Fruit fly (Drosophila melanogaster) whole organism: ENCODE measurements around the gene CG43145.

Experiments
- CG8478 ChIP-seq: fragments of >200 bp; optimal IDR thresholded peaks from 2 replicates; lab custom pipeline; 2018; ENCODE audit warnings: inconsistent platforms
- Dll ChIP-seq: fragments of >200 bp; optimal IDR thresholded peaks from 2 replicates; lab custom pipeline; 2017
- EcR ChIP-seq, 2 experiments: fragments of >200 bp; optimal IDR thresholded peaks; 2 replicates each; lab custom pipeline; 2017; ENCODE audit warnings: missing biosample characterization in 2 of 2, missing genetic modification characterization in 2 of 2, missing genetic modification reagents in 2 of 2
- pan ChIP-seq: fragments of >200 bp; optimal IDR thresholded peaks from 2 replicates; lab custom pipeline; 2017
- psq ChIP-seq: fragments of >200 bp; optimal IDR thresholded peaks from 2 replicates; lab custom pipeline; 2017
- usp ChIP-seq: fragments of >200 bp; optimal IDR thresholded peaks from 2 replicates; lab custom pipeline; 2017; ENCODE audit warnings: missing biosample characterization, missing genetic modification characterization, mixed read lengths

The CG43145 gene

dm6 chr2L:3700374-3700773, 1.3 kb upstream of the CG43145 start, which contains the start of gene Sfp24C1:
Gene Sfp24C1, plus strand, starts transcription at chr2L:3700674.
- TF ChIP-seq CG8478 (lab: Kevin White, UChicago), result no peak
- no peak for TF ChIP-seq psq (lab: Kevin White, UChicago)
- TF ChIP-seq Dll (lab: Kevin White, UChicago), result no peak
- TF ChIP-seq usp (GFP tag; lab: Kevin White, UChicago), result no peak
- TF ChIP-seq EcR (GFP tag; optimal IDR thresholded peaks at IDR 0.05; lab: Kevin White, UChicago), result no peak
- no peak for TF ChIP-seq pan

dm6 chr2L:3700990-3701389, 636 bp upstream of the CG43145 start, which contains the start of gene CG42467:
Gene CG42467, plus strand, starts transcription at chr2L:3701290.
- no peak for TF ChIP-seq pan
- TF ChIP-seq usp (GFP tag; lab: Kevin White, UChicago), result no peak
- no peak for TF ChIP-seq Dll (lab: Kevin White, UChicago)
- no peak for TF ChIP-seq psq (lab: Kevin White, UChicago)
- no peak for TF ChIP-seq CG8478 (lab: Kevin White, UChicago)
- TF ChIP-seq EcR (GFP tag; optimal IDR thresholded peaks at IDR 0.05; lab: Kevin White, UChicago), result no peak

DNA sequence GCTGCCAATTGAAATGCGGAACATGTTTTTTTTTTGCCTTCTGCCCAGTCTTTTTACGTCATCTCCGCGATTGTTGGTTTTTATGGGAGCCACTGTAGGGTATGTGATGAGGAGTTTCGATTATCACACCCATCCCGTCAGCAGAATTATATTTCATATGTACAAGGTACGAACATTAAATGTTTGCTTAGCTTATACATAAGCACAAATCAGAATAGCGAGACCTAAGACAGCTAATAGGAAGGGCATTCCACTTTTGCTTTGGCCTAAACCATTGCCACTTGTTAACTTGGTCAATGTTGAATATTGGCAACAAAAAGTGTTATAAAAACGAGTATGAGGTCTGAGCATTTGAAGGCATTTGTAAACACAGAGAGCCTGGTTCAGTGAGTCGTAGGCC, 1.6 kb downstream of the CG43145 start, which contains the start of gene CG2816:
TSS of gene CG2816 (plus strand) at position 400 of the 400 bp plus-strand sequence.
- TF ChIP-seq pan (no peak), usp (GFP tag; lab: Kevin White, UChicago) (no peak), psq (lab: Kevin White, UChicago) (no peak)

dm6 chr2L:3705438-3705921, 3.9 kb downstream of the CG43145 start, which contains the start of gene CG31778:
Gene CG31778, minus strand, starts transcription at chr2L:3705488.
- no peak for TF ChIP-seq usp (GFP tag; lab: Kevin White, UChicago)
- no peak for TF ChIP-seq Dll (lab: Kevin White, UChicago)
- TF ChIP-seq pan, result no peak
- no peak for TF ChIP-seq CG8478 (lab: Kevin White, UChicago)
- TF ChIP-seq psq (lab: Kevin White, UChicago), result no peak

dm6 chr2L:3706963-3707362, 5.3 kb downstream of the CG43145 start, which contains the start of gene CG31777:
Gene CG31777, minus strand, starts transcription at chr2L:3707063.
- TF ChIP-seq Dll (lab: Kevin White, UChicago) (no peak), psq (lab: Kevin White, UChicago) (no peak), EcR (GFP tag; optimal IDR thresholded peaks at IDR 0.05; lab: Kevin White, UChicago) (no peak), pan (no peak), usp (GFP tag; lab: Kevin White, UChicago) (no peak), CG8478 (lab: Kevin White, UChicago) (no peak)

DNA sequence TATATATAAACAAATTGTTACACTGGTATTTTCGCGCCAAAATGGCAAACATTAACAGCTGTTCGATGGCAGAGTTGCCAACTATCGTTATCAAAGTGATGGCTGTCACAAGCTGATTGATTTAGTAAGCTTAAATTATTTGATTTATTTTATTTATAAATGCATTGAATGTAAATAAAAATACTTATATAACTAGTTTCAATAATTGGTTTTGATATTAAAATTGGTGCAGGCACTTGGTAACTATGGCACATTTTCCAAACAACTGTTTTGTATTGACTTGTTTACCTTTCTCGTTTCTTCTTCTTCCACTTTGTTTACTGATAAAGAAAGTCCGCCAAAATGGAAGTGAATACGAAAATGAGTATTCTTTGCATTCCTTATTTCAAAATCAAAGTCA, 10.0 kb downstream of the CG43145 start, which contains the start of gene cutlet:
TSS of gene cutlet (minus strand) at position 84 of the 400 bp plus-strand sequence.
- TF ChIP-seq Dll (lab: Kevin White, UChicago), result no peak
- no peak for TF ChIP-seq pan
- no peak for TF ChIP-seq EcR (GFP tag; optimal IDR thresholded peaks at IDR 0.05; lab: Kevin White, UChicago)
- TF ChIP-seq usp (GFP tag; lab: Kevin White, UChicago), result no peak
- TF ChIP-seq psq (lab: Kevin White, UChicago), result no peak
- no peak for TF ChIP-seq CG8478 (lab: Kevin White, UChicago)

- TF ChIP-seq psq (lab: Kevin White, UChicago), result no peak
- no peak for TF ChIP-seq EcR (GFP tag; optimal IDR thresholded peaks at IDR 0.05; lab: Kevin White, UChicago)
- TF ChIP-seq CG8478 (lab: Kevin White, UChicago), result no peak
- no peak for TF ChIP-seq usp (GFP tag; lab: Kevin White, UChicago)
- TF ChIP-seq pan, result no peak
- no peak for TF ChIP-seq Dll (lab: Kevin White, UChicago)
These were observed 11.4 kb downstream of the CG43145 start, which contains the start of the genes CG31955 and CG2818 for dm6 chr2L:3712949-3713416. Gene CG31955, minus strand, starts transcription at chr2L:3713105. Gene CG2818, plus strand, starts transcription at chr2L:3713360.

- TF ChIP-seq pan (no peak), Dll (lab: Kevin White, UChicago) (no peak), EcR (GFP tag; optimal IDR thresholded peaks at IDR 0.05; lab: Kevin White, UChicago) (no peak), CG8478 (lab: Kevin White, UChicago) (no peak), psq (lab: Kevin White, UChicago) (no peak), usp (GFP tag; lab: Kevin White, UChicago) (no peak)
These were observed 12.0 kb downstream of the CG43145 start for dm6 chr2L:3713545-3714156.

- TF ChIP-seq usp (GFP tag; lab: Kevin White, UChicago) (no peak), psq (lab: Kevin White, UChicago) (no peak), Dll (lab: Kevin White, UChicago) (no peak), pan (no peak), EcR (GFP tag; optimal IDR thresholded peaks at IDR 0.05; lab: Kevin White, UChicago) (no peak), CG8478 (lab: Kevin White, UChicago) (no peak)
These were observed 16.1 kb downstream of the CG43145 start, which contains the start of the genes lectin-24A and Shaw for dm6 chr2L:3717673-3718235. Gene lectin-24A, minus strand, starts transcription at chr2L:3717773. Gene Shaw, plus strand, starts transcription at chr2L:3718185.

- TF ChIP-seq Dll (lab: Kevin White, UChicago) (no peak), psq (lab: Kevin White, UChicago) (no peak)
These were observed 17.9 kb downstream of the CG43145 start for dm6 chr2L:3719414-3719959.

dm6 chr2L:3729635-3730034, 28.0 kb downstream of the CG43145 start:
- TF ChIP-seq CG8478 (lab: Kevin White, UChicago) (no peak), pan (no peak), EcR (GFP tag; optimal IDR thresholded peaks at IDR 0.05; lab: Kevin White, UChicago) (no peak), usp (GFP tag; lab: Kevin White, UChicago) (no peak), psq (lab: Kevin White, UChicago) (no peak), Dll (lab: Kevin White, UChicago) (no peak)
